Worm (Caenorhabditis elegans): Measurements from ENCODE around the gene F53H4.6.

Gene F53H4.6

DNA sequence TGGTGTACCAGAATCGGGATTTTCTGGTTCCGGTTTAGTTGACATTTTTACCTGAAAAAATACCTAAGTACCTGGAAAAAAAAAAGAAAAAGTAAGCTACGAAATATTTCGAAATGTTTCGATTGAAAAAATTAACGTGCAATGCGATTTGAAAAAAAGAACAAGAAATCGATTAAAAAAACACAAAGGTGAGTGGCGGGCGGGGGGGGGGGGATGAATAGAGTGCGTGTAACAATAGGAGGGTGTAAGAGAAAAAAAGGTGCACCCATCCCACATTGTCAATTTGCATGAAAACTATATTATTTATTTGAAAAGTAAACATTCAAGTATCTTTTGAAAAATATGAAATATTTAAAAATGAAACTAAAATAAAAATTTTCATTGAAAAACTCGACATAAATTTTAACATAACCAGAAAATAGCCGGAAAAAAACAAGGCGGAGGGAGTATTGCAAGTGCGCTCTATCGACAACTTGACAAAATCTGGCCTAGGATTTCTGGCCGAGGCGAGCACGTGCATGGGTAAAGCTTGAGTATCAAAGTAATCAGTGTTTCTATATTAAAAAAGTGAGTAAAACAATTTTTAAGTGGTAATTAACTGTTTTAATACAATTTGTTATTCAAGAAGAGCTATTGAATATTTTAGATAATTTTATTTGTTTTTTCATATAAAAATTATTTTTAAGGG, 5.6 kb upstream of the F53H4.6 start, which contains the start of the genes csb-1 and F53H4.4 (continued):
- TF ChIP-seq nhr-47 (tag; optimal IDR thresholded peaks at IDR 0.05): peak; percentile 79
- peak; percentile 56 for TF ChIP-seq lin-13 (GFP tag; optimal IDR thresholded peaks at IDR 0.05)
- TF ChIP-seq aha-1 (tag; optimal IDR thresholded peaks at IDR 0.05): no peak
- TF ChIP-seq nhr-77 (tag; optimal IDR thresholded peaks at IDR 0.05): peak; percentile 55
- no peak for TF ChIP-seq aly-2 (tag; optimal IDR thresholded peaks at IDR 0.05)
- TF ChIP-seq hlh-17 (GFP tag; optimal IDR thresholded peaks at IDR 0.05; ENCODE audit: borderline replicate concordance): no peak
- TF ChIP-seq blmp-1 (tag; optimal IDR thresholded peaks at IDR 0.05): peak; percentile 71
- no peak for TF ChIP-seq mab-9 (GFP tag; IDR thresholded peaks at IDR 0.05)
- TF ChIP-seq Y116A8C.19 (tag; optimal IDR thresholded peaks at IDR 0.05; ENCODE audit: borderline replicate concordance): no peak
- TF ChIP-seq lin-35 (GFP tag; optimal IDR thresholded peaks at IDR 0.05): peak; percentile 66 to 76

DNA sequence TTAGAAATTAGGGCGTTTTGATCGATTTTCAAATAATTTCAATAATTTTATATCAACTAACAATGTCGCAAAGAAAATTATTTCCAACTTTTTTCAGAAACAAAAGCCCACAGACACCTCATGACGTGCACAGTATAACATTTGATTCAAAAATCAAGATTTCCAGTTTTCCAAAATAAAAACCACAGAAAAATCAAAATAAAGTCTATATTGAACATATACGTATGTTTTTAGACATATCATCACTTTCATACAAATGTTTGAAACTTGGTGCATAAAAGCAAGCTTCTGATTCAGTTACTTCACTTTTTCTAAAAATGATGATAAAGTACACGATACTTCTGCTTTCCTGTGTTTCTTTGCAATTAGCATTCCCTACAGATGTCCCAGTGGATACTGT, 3.6 kb downstream of the F53H4.6 start, which contains the start of gene F53H4.2:
F53H4.2 (plus strand) TSS at position 301 of the 400 bp plus-strand sequence.
- no peak for TF ChIP-seq nhr-47 (tag; optimal IDR thresholded peaks at IDR 0.05)
- TF ChIP-seq unc-30 (tag; optimal IDR thresholded peaks at IDR 0.05): no peak
- TF ChIP-seq isw-1 (GFP tag; IDR thresholded peaks at IDR 0.05): no peak
- TF ChIP-seq ceh-88 (GFP tag; IDR thresholded peaks at IDR 0.05): no peak
- TF ChIP-seq swsn-7 (tag; optimal IDR thresholded peaks at IDR 0.05): no peak
- no peak for TF ChIP-seq pag-3 (tag; optimal IDR thresholded peaks at IDR 0.05; ENCODE audit: borderline replicate concordance, insufficient read depth)
- TF ChIP-seq efl-1 (optimal IDR thresholded peaks at IDR 0.05): no peak
- TF ChIP-seq efl-1 (GFP tag; optimal IDR thresholded peaks at IDR 0.05 in 1 of 2): no peak

DNA sequence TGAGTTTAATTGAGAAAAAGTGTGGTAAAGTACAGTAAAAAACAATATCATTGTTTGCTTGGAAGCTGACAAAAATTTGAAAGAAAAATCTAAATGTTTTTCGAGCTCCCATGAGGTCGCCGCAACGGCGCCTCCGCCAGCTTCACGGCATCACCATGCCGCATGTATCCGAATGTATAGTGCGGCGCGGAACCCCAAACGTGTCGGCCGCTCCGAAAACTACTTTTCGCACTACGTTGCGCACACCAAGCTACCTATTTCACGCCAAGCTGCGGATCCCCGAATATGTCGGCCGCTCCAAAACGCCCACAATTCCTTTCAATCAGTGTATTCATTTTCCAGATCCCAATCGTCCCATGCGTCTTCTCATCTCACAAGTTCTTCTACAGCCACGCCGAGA, 9.4 kb downstream of the F53H4.6 start:
- no peak for TF ChIP-seq C34B4.2 (tag; optimal IDR thresholded peaks at IDR 0.05)
- TF ChIP-seq nhr-85 (tag): peak; percentile 7
- TF ChIP-seq efl-1 (optimal IDR thresholded peaks at IDR 0.05): no peak
- TF ChIP-seq efl-1 (GFP tag; optimal IDR thresholded peaks at IDR 0.05 in 1 of 2): peak in 1 of 2 experiments; percentile 66
- TF ChIP-seq snpc-4 (tag; optimal IDR thresholded peaks at IDR 0.05): peak; percentile 69

DNA sequence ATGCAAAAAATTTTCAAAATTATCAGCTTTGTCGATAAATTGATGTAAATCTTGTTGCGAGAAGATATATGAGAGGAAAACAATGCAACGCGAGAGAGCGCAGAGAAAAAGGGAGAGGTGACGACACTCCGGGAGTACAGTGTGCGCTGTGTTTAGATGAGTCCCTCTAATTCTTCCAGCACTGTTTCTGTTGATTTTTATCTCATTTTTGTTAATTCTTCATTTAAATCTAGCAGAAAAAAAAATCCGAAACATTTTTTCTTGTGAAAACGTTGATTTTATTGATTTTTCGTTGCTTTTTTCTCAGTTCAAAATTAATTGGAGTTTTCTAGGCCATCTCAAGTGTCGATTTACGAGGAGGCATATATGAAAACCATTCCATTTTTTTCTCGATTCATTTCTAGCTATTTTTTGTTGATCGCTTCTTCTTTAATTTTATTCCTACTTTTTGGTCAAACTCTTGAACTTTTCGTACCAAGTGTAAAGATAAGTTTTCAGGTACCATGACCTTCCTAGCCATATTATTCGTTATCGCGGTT, 10.9 kb downstream of the F53H4.6 start, which contains the start of gene acl-1:
acl-1 (plus strand) TSS at position 489 of the 539 bp plus-strand sequence.
- TF ChIP-seq tbx-2 (tag; optimal IDR thresholded peaks at IDR 0.05) (peak; percentile 92), fkh-10 (GFP tag; optimal IDR thresholded peaks at IDR 0.05) (peak; percentile 55), lin-35 (GFP tag; optimal IDR thresholded peaks at IDR 0.05) (peak; percentile 45 to 66), sup-37 (GFP tag; optimal IDR thresholded peaks at IDR 0.05) (peak; percentile 70), F16B12.6 (tag; optimal IDR thresholded peaks at IDR 0.05) (no peak), unc-30 (tag; optimal IDR thresholded peaks at IDR 0.05) (no peak), vab-15 (tag; optimal IDR thresholded peaks at IDR 0.05) (peak; percentile 71), nhr-76 (tag; optimal IDR thresholded peaks at IDR 0.05) (no peak), swsn-7 (tag; optimal IDR thresholded peaks at IDR 0.05) (peak; percentile 88), C16A3.4 (tag; optimal IDR thresholded peaks at IDR 0.05) (peak; percentile 79), ceh-8 (GFP tag; optimal IDR thresholded peaks at IDR 0.05) (peak; percentile 51), nhr-85 (tag) (peak; percentile 96), mef-2 (tag; optimal IDR thresholded peaks at IDR 0.05) (no peak), efl-3 (GFP tag; optimal IDR thresholded peaks at IDR 0.05) (peak; percentile 16), xbp-1 (tag; optimal IDR thresholded peaks at IDR 0.05) (peak; percentile 90), lsy-2 (tag; optimal IDR thresholded peaks at IDR 0.05) (peak; percentile 83 to 91), ces-1 (GFP tag; optimal IDR thresholded peaks at IDR 0.05) (no peak), ceh-90 (tag; optimal IDR thresholded peaks at IDR 0.05) (peak; percentile 85), tlp-1 (tag; optimal IDR thresholded peaks at IDR 0.05) (no peak), nhr-47 (tag; optimal IDR thresholded peaks at IDR 0.05) (peak; percentile 95), egl-27 (tag; optimal IDR thresholded peaks at IDR 0.05) (no peak), irx-1 (tag; optimal IDR thresholded peaks at IDR 0.05) (peak; percentile 95), skn-1 (tag; optimal IDR thresholded peaks at IDR 0.05) (no peak), ceh-63 (GFP tag; optimal IDR thresholded peaks at IDR 0.05) (no peak), grh-1 (GFP tag; IDR thresholded peaks at IDR 0.05) (peak; percentile 82), lin-39 (tag; optimal IDR thresholded peaks at IDR 0.05) (peak; percentile 64), pag-3 (tag; optimal IDR thresholded peaks at IDR 0.05; ENCODE audit: borderline replicate concordance, insufficient read depth) (no peak), unc-130 (tag; optimal IDR thresholded peaks at IDR 0.05) (peak; percentile 1), nhr-90 (tag; optimal IDR thresholded peaks at IDR 0.05; ENCODE audit: poor library complexity) (peak; percentile 93), isw-1 (GFP tag; IDR thresholded peaks at IDR 0.05) (peak; percentile 86), hlh-4 (tag; optimal IDR thresholded peaks at IDR 0.05) (peak; percentile 75), dsc-1 (tag; optimal IDR thresholded peaks at IDR 0.05) (peak; percentile 97)

Data from whole organism, L1 larva.